Worm (Caenorhabditis elegans) whole organism, L4/young adult: Measurements from ENCODE around the gene F46G10.1.

ENCODE experiments used
- W03F9.2 ChIP-seq: fragments of 150-350 bp; optimal IDR thresholded peaks from 2 replicates; lab custom pipeline; 2014; ENCODE audit warnings: missing biosample characterization, missing genetic modification characterization
- dao-5 ChIP-seq: sonication (generic microtip); optimal IDR thresholded peaks from 2 replicates; lab custom pipeline; 2016; ENCODE audit warnings: missing genotype, missing genetic modification characterization, moderate library complexity, missing compliant biosample characterization
- him-1 ChIP-seq: sonication (generic microtip); optimal IDR thresholded peaks from 2 replicates; lab custom pipeline; 2016; ENCODE audit warnings: missing genotype, missing genetic modification reagents, missing genetic modification characterization, missing compliant biosample characterization

DNA sequence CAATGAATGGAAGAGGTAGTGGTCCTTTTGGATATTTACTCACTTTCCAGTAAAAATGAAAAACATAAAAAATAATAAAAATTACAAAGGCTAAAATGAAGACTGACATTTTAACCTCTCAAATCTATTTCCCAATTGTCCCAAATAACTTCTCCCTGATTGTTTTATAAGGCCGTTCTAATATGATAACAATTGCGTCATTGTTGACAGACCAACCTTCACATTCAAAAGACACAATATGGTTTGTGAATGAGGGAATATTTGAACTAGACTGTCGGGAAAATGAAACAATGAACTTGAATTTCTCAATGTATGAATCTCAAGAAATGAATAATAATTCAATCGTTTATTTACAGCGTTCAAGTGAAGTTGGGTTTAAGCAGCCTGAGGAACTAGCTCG is 44.3 kb downstream of the F46G10.1 start, which contains the start of gene cyp-14A1:
- no peak for TF ChIP-seq him-1
- no peak for TF ChIP-seq W03F9.2 (tag; lab: Kevin White, UChicago)
- no peak for TF ChIP-seq dao-5 (tag; lab: Kevin White, UChicago)
